Worm (Caenorhabditis elegans): ENCODE results near the gene lpd-9.

DNA sequence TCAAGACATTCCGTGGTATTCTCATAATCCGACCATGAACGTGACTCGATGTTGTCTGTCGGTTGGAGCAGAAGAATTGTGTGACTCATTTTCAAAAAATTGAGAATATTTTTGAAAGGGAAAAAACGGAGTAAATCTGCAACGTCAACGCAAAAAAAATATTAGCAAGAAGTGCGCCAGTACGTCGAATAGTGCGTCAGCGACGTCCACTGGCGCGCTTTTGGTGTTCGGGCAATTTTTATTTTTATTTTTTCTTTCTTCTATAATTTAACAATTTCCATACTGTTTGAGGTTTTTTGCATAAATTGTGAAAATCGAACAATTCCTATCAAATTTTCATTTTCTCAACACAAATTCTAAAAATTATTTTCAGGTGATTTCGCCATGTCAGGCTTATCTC lies at the start of gene lpd-9, which contains the start of gene erh-1:
- TF ChIP-seq mep-1 (tag; optimal IDR thresholded peaks at IDR 0.05), result peak; percentile 80
- TF ChIP-seq unc-62 (GFP tag; optimal IDR thresholded peaks at IDR 0.05 in 1 of 2), result no peak
- no peak for TF ChIP-seq unc-62 (tag; optimal IDR thresholded peaks at IDR 0.05)
- TF ChIP-seq zag-1 (tag; optimal IDR thresholded peaks at IDR 0.05), result no peak
- TF ChIP-seq nhr-111 (GFP tag; optimal IDR thresholded peaks at IDR 0.05), result no peak
- no peak for TF ChIP-seq ceh-28 (tag; optimal IDR thresholded peaks at IDR 0.05)
- no peak for TF ChIP-seq lin-39 (tag; optimal IDR thresholded peaks at IDR 0.05)

All from whole organism, L4 larva.